Fruit fly (Drosophila melanogaster) whole organism, embryonic: ENCODE results near the gene chrb.

Experiments
- Aef1 ChIP-seq: fragments of 200-800 bp; sonication (Bioruptor generic); IDR thresholded peaks from 3 replicates; pipeline ENCODE4 v1.3.6; 2022; ENCODE audit warnings: missing biosample characterization, missing genetic modification characterization
- Bteb2 ChIP-seq: fragments of 200-800 bp; sonication (Bioruptor generic); optimal IDR thresholded peaks from 2 replicates; lab custom pipeline; 2016; ENCODE audit warnings: missing biosample characterization, missing genetic modification characterization
- CG10147 ChIP-seq: fragments of 200-800 bp; sonication (Bioruptor generic); optimal IDR thresholded peaks from 2 replicates; lab custom pipeline; 2019; ENCODE audit warnings: missing biosample characterization, mild to moderate bottlenecking, missing genetic modification characterization, moderate library complexity
- CG10565 ChIP-seq: fragments of 200-800 bp; sonication (Bioruptor generic); optimal IDR thresholded peaks from 3 replicates; lab custom pipeline; 2016; ENCODE audit warnings: missing biosample characterization, mild to moderate bottlenecking, missing genetic modification characterization
- CG11560 ChIP-seq: fragments of 200-800 bp; sonication (Bioruptor generic); IDR thresholded peaks from 3 replicates; pipeline ENCODE4 v1.3.6; 2022; ENCODE audit warnings: missing biosample characterization, missing genetic modification characterization
- CG14050 ChIP-seq: fragments of 200-800 bp; sonication (Bioruptor generic); IDR thresholded peaks from 3 replicates; pipeline ENCODE4 v1.3.6; 2022; ENCODE audit warnings: missing biosample characterization, missing genetic modification characterization
- CG14710 ChIP-seq: fragments of 200-800 bp; sonication (Bioruptor generic); optimal IDR thresholded peaks from 3 replicates; lab custom pipeline; 2019; ENCODE audit warnings: missing biosample characterization, mild to moderate bottlenecking, missing genetic modification characterization, moderate library complexity
- CG17385 ChIP-seq: fragments of 200-800 bp; sonication (Bioruptor generic); optimal IDR thresholded peaks from 3 replicates; lab custom pipeline; 2018; ENCODE audit warnings: missing biosample characterization, mild to moderate bottlenecking, missing genetic modification characterization
- CG17829 ChIP-seq: fragments of 200-800 bp; optimal IDR thresholded peaks from 2 replicates; lab custom pipeline; 2019; ENCODE audit warnings: missing biosample characterization, mild to moderate bottlenecking, missing genetic modification characterization, moderate library complexity
- CG2116 ChIP-seq: fragments of 200-800 bp; sonication (Bioruptor generic); optimal IDR thresholded peaks from 3 replicates; lab custom pipeline; 2018; ENCODE audit warnings: missing biosample characterization, mild to moderate bottlenecking, missing genetic modification characterization
- CG2202 ChIP-seq: fragments of 200-800 bp; sonication (Bioruptor generic); optimal IDR thresholded peaks from 2 replicates; lab custom pipeline; 2018; ENCODE audit warnings: missing biosample characterization, mild to moderate bottlenecking, missing genetic modification characterization
- CG3407 ChIP-seq: fragments of 200-800 bp; sonication (Bioruptor generic); optimal IDR thresholded peaks from 2 replicates; lab custom pipeline; 2018; ENCODE audit warnings: missing biosample characterization, mild to moderate bottlenecking, missing genetic modification characterization
- CG3847 ChIP-seq: fragments of 200-800 bp; sonication (Bioruptor generic); IDR thresholded peaks from 2 replicates; pipeline ENCODE4 v1.3.6; 2022; ENCODE audit warnings: missing biosample characterization, missing genetic modification characterization
- CG8765 ChIP-seq: fragments of 200-800 bp; sonication (Bioruptor generic); IDR thresholded peaks from 2 replicates; pipeline ENCODE4 v1.3.6; 2022; ENCODE audit warnings: missing biosample characterization, missing genetic modification characterization
- CG8924 ChIP-seq: fragments of 200-800 bp; optimal IDR thresholded peaks from 3 replicates; lab custom pipeline; 2019; ENCODE audit warnings: missing biosample characterization, mild to moderate bottlenecking, missing genetic modification characterization, moderate library complexity
- D ChIP-seq, 2 experiments: fragments of 200-800 bp in 1 of 2; fragments of >200 bp in 1 of 2; sonication (Bioruptor generic) in 1 of 2; optimal IDR thresholded peaks; 2 replicates in 1 of 2; 3 replicates in 1 of 2; lab custom pipeline; 2017; ENCODE audit warnings: mild to moderate bottlenecking in 1 of 2, missing biosample characterization in 1 of 2, missing genetic modification characterization in 1 of 2, missing genetic modification reagents in 1 of 2
- D19A ChIP-seq: fragments of 200-800 bp; optimal IDR thresholded peaks from 3 replicates; lab custom pipeline; 2019; ENCODE audit warnings: missing biosample characterization, mild to moderate bottlenecking, missing genetic modification characterization, moderate library complexity
- Dad ChIP-seq: fragments of 200-800 bp; sonication (Bioruptor generic); optimal IDR thresholded peaks from 3 replicates; lab custom pipeline; 2016; ENCODE audit warnings: missing biosample characterization, missing genetic modification characterization
- Fer3 ChIP-seq: fragments of 200-800 bp; sonication (Bioruptor generic); optimal IDR thresholded peaks from 2 replicates; lab custom pipeline; 2018; ENCODE audit warnings: missing biosample characterization, mild to moderate bottlenecking, missing genetic modification characterization, moderate library complexity
- HmgZ ChIP-seq: fragments of 200-800 bp; sonication (Bioruptor generic); optimal IDR thresholded peaks from 2 replicates; lab custom pipeline; 2018; ENCODE audit warnings: missing biosample characterization, mild to moderate bottlenecking, missing genetic modification characterization
- Hr51 ChIP-seq, 2 experiments: fragments of 200-800 bp; sonication (Bioruptor generic); optimal IDR thresholded peaks; 2 replicates in 1 of 2; 3 replicates in 1 of 2; lab custom pipeline; 2016 to 2018; ENCODE audit warnings: missing biosample characterization in 2 of 2, missing genetic modification characterization in 2 of 2, mild to moderate bottlenecking in 1 of 2, moderate library complexity in 1 of 2
- MTF-1 ChIP-seq: fragments of 200-800 bp; sonication (Bioruptor generic); optimal IDR thresholded peaks from 2 replicates; lab custom pipeline; 2018; ENCODE audit warnings: missing biosample characterization, mild to moderate bottlenecking, missing genetic modification characterization, borderline replicate concordance
- Meics ChIP-seq: fragments of 200-800 bp; sonication (Bioruptor generic); optimal IDR thresholded peaks from 2 replicates; lab custom pipeline; 2017; ENCODE audit warnings: missing biosample characterization, mild to moderate bottlenecking, missing genetic modification characterization
- NC2β ChIP-seq: fragments of 200-800 bp; sonication (Bioruptor generic); optimal IDR thresholded peaks from 2 replicates; lab custom pipeline; 2016; ENCODE audit warnings: missing biosample characterization, missing genetic modification characterization
- NFAT ChIP-seq: fragments of 200-800 bp; sonication (Bioruptor generic); IDR thresholded peaks from 2 replicates; pipeline ENCODE4 v1.3.6; 2022; ENCODE audit warnings: missing biosample characterization, missing genetic modification characterization
- NfI ChIP-seq: fragments of 200-800 bp; sonication (Bioruptor generic); optimal IDR thresholded peaks from 3 replicates; lab custom pipeline; 2018; ENCODE audit warnings: missing biosample characterization, mild to moderate bottlenecking, missing genetic modification characterization, moderate library complexity
- Optix ChIP-seq: fragments of 200-800 bp; sonication (Bioruptor generic); IDR thresholded peaks from 3 replicates; pipeline ENCODE4 v1.3.6; 2022; ENCODE audit warnings: missing biosample characterization, missing genetic modification characterization
- Rfx ChIP-seq: fragments of 200-800 bp; sonication (Bioruptor generic); IDR thresholded peaks from 2 replicates; pipeline ENCODE4 v1.3.6; 2022; ENCODE audit warnings: missing biosample characterization, missing genetic modification characterization
- Ssrp ChIP-seq: fragments of 200-800 bp; sonication (Bioruptor generic); optimal IDR thresholded peaks from 2 replicates; lab custom pipeline; 2018; ENCODE audit warnings: missing biosample characterization, mild to moderate bottlenecking, missing genetic modification characterization, moderate library complexity
- Tbp ChIP-seq: fragments of >200 bp; optimal IDR thresholded peaks from 2 replicates; lab custom pipeline; 2018; ENCODE audit warnings: missing biosample characterization, missing genetic modification characterization
- Xbp1 ChIP-seq: fragments of 200-800 bp; sonication (Bioruptor generic); optimal IDR thresholded peaks from 3 replicates; lab custom pipeline; 2016; ENCODE audit warnings: missing biosample characterization, mild to moderate bottlenecking, missing genetic modification characterization
- ash1 ChIP-seq: fragments of 200-800 bp; sonication (Bioruptor generic); optimal IDR thresholded peaks from 2 replicates; lab custom pipeline; 2018; ENCODE audit warnings: missing biosample characterization, mild to moderate bottlenecking, missing genetic modification characterization
- cad ChIP-seq: fragments of >200 bp; optimal IDR thresholded peaks from 2 replicates; lab custom pipeline; 2017; ENCODE audit warnings: missing biosample characterization, missing genetic modification characterization
- chm ChIP-seq: fragments of 200-800 bp; sonication (Bioruptor generic); IDR thresholded peaks from 2 replicates; pipeline ENCODE4 v1.3.6; 2022; ENCODE audit warnings: missing biosample characterization, missing genetic modification characterization
- dmrt99B ChIP-seq: fragments of 200-800 bp; sonication (Bioruptor generic); optimal IDR thresholded peaks from 2 replicates; lab custom pipeline; 2018; ENCODE audit warnings: missing biosample characterization, mild to moderate bottlenecking, missing genetic modification characterization, moderate library complexity
- fd3F ChIP-seq: fragments of 200-800 bp; sonication (Bioruptor generic); optimal IDR thresholded peaks from 2 replicates; lab custom pipeline; 2018; ENCODE audit warnings: missing biosample characterization, mild to moderate bottlenecking, missing genetic modification characterization, moderate library complexity
- gfzf ChIP-seq: fragments of 200-800 bp; sonication (Bioruptor generic); optimal IDR thresholded peaks from 2 replicates; lab custom pipeline; 2016; ENCODE audit warnings: missing biosample characterization, mild to moderate bottlenecking, missing genetic modification characterization, moderate library complexity
- grn ChIP-seq: fragments of 200-800 bp; sonication (Bioruptor generic); optimal IDR thresholded peaks from 3 replicates; lab custom pipeline; 2017; ENCODE audit warnings: missing biosample characterization, missing genetic modification characterization
- gt ChIP-seq: fragments of 200-800 bp; sonication (Bioruptor generic); IDR thresholded peaks from 2 replicates; pipeline ENCODE4 v1.3.6; 2022; ENCODE audit warnings: missing biosample characterization, missing genetic modification characterization
- lab ChIP-seq: fragments of 200-800 bp; sonication (Bioruptor generic); optimal IDR thresholded peaks from 3 replicates; lab custom pipeline; 2017; ENCODE audit warnings: missing biosample characterization, missing genetic modification characterization, mild to moderate bottlenecking, moderate library complexity, missing genetic modification reagents
- lola ChIP-seq, 3 experiments: fragments of >200 bp in 2 of 3; fragments of 200-800 bp in 1 of 3; sonication (Bioruptor generic) in 1 of 3; optimal IDR thresholded peaks; 2 replicates each; lab custom pipeline; 2017 to 2019; ENCODE audit warnings: missing biosample characterization in 3 of 3, missing genetic modification characterization in 3 of 3, mild to moderate bottlenecking in 1 of 3, moderate library complexity in 1 of 3
- mld ChIP-seq: fragments of 200-800 bp; sonication (Bioruptor generic); IDR thresholded peaks from 3 replicates; pipeline ENCODE4 v1.3.6; 2022; ENCODE audit warnings: missing biosample characterization, missing genetic modification characterization; ENCODE audit not compliant: partially characterized antibody
- nmo ChIP-seq: fragments of 200-800 bp; sonication (Bioruptor generic); optimal IDR thresholded peaks from 2 replicates; lab custom pipeline; 2018; ENCODE audit warnings: missing biosample characterization, mild to moderate bottlenecking, missing genetic modification characterization, moderate library complexity
- pho ChIP-seq: fragments of 200-800 bp; sonication (Bioruptor generic); optimal IDR thresholded peaks from 2 replicates; lab custom pipeline; 2016; ENCODE audit warnings: missing biosample characterization, missing genetic modification characterization
- rib ChIP-seq: fragments of 200-800 bp; sonication (Bioruptor generic); IDR thresholded peaks from 2 replicates; pipeline ENCODE4 v1.3.6; 2022; ENCODE audit warnings: missing biosample characterization, missing genetic modification characterization
- ro ChIP-seq: fragments of 200-800 bp; sonication (Bioruptor generic); IDR thresholded peaks from 2 replicates; pipeline ENCODE4 v1.3.6; 2022; ENCODE audit warnings: missing biosample characterization, missing genetic modification characterization
- schlank ChIP-seq: fragments of 200-800 bp; sonication (Bioruptor generic); optimal IDR thresholded peaks from 2 replicates; lab custom pipeline; 2018; ENCODE audit warnings: missing biosample characterization, mild to moderate bottlenecking, missing genetic modification characterization
- sr ChIP-seq: fragments of 200-800 bp; sonication (Bioruptor generic); IDR thresholded peaks from 3 replicates; pipeline ENCODE4 v1.3.6; 2022; ENCODE audit warnings: missing biosample characterization, missing genetic modification characterization
- ssp ChIP-seq: fragments of 200-800 bp; sonication (Bioruptor generic); IDR thresholded peaks from 2 replicates; pipeline ENCODE4 v1.3.6; 2022; ENCODE audit warnings: missing biosample characterization, missing genetic modification characterization
- tin ChIP-seq: fragments of 200-800 bp; sonication (Bioruptor generic); optimal IDR thresholded peaks from 3 replicates; lab custom pipeline; 2016; ENCODE audit warnings: missing biosample characterization, missing genetic modification characterization
- z ChIP-seq: fragments of 200-800 bp; sonication (Bioruptor generic); IDR thresholded peaks from 3 replicates; pipeline ENCODE4 v1.3.6; 2022; ENCODE audit warnings: missing biosample characterization, missing genetic modification characterization

chrb gene

dm6 chr3L:11466985-11467384 is 20.4 kb upstream of the chrb start (continued):
- TF ChIP-seq Bteb2 (GFP tag; lab: Kevin White, UChicago) (no peak), CG11560 (tag; lab: Robert Waterston, UW) (no peak), z (GFP tag; lab: Robert Waterston, UW) (no peak), CG17385 (GFP tag; lab: Kevin White, UChicago) (peak; percentile 27), mld (GFP tag; lab: Robert Waterston, UW) (no peak), NC2β (GFP tag; lab: Kevin White, UChicago) (no peak), Rfx (GFP tag; lab: Robert Waterston, UW) (no peak), CG17829 (tag; lab: Kevin White, UChicago) (peak; percentile 43), Tbp (GFP tag; lab: Kevin White, UChicago) (no peak), CG2202 (tag; lab: Kevin White, UChicago) (no peak), fd3F (GFP tag; lab: Kevin White, UChicago) (no peak), lola (GFP tag; optimal IDR thresholded peaks at IDR 0.05; lab: Kevin White, UChicago) (peak in 1 of 3 experiments; percentile 47), rib (GFP tag; lab: Robert Waterston, UW) (no peak), CG3407 (GFP tag; lab: Kevin White, UChicago) (no peak), CG14710 (tag; lab: Kevin White, UChicago) (peak; percentile 38), Fer3 (no peak), D (optimal IDR thresholded peaks at IDR 0.05; lab: Kevin White, UChicago) (no peak), D (GFP tag; optimal IDR thresholded peaks at IDR 0.05; lab: Kevin White, UChicago) (peak; percentile 23), pho (no peak), Meics (GFP tag; lab: Kevin White, UChicago) (peak; percentile 43), lab (GFP tag; lab: Kevin White, UChicago) (peak; percentile 45), sr (no peak), CG8924 (tag; lab: Kevin White, UChicago) (peak; percentile 61), ssp (GFP tag; lab: Robert Waterston, UW) (0 out of 2 replicates have a peak, but pooled peaks have one; percentile 16), CG10147 (GFP tag; lab: Kevin White, UChicago) (peak; percentile 18), Aef1 (GFP tag; lab: Robert Waterston, UW) (no peak), tin (GFP tag; lab: Kevin White, UChicago) (peak; percentile 21), ash1 (GFP tag; lab: Kevin White, UChicago) (no peak), Ssrp (tag; lab: Kevin White, UChicago) (peak; percentile 27), gfzf (no peak), cad (GFP tag; lab: Kevin White, UChicago) (no peak), schlank (tag; lab: Kevin White, UChicago) (no peak), grn (GFP tag; lab: Kevin White, UChicago) (no peak), ro (GFP tag; lab: Robert Waterston, UW) (no peak), gt (GFP tag; lab: Robert Waterston, UW) (no peak), Optix (GFP tag; lab: Robert Waterston, UW) (no peak), D19A (tag; lab: Kevin White, UChicago) (peak; percentile 39), Dad (GFP tag; lab: Kevin White, UChicago) (no peak), chm (no peak), MTF-1 (no peak), CG10565 (GFP tag; lab: Kevin White, UChicago) (no peak), CG3847 (GFP tag; lab: Robert Waterston, UW) (no peak), CG8765 (GFP tag; lab: Robert Waterston, UW) (no peak), nmo (peak; percentile 53), CG2116 (GFP tag; lab: Kevin White, UChicago) (no peak), Xbp1 (GFP tag; lab: Kevin White, UChicago) (no peak), CG14050 (GFP tag; lab: Robert Waterston, UW) (no peak), NFAT (GFP tag; lab: Robert Waterston, UW) (no peak), dmrt99B (tag; lab: Kevin White, UChicago) (peak; percentile 55), NfI (GFP tag; lab: Kevin White, UChicago) (no peak), HmgZ (no peak), Hr51 (GFP tag; optimal IDR thresholded peaks at IDR 0.05; lab: Kevin White, UChicago) (peak in 1 of 2 experiments; percentile 68)
